Fruit fly (Drosophila melanogaster): ENCODE results near the gene Marf.
"Not testable (repeated sequence)": the region's sequence is repeated elsewhere in the genome, so short reads cannot be mapped to it uniquely, and the experiment has no call there.

The Marf gene

DNA sequence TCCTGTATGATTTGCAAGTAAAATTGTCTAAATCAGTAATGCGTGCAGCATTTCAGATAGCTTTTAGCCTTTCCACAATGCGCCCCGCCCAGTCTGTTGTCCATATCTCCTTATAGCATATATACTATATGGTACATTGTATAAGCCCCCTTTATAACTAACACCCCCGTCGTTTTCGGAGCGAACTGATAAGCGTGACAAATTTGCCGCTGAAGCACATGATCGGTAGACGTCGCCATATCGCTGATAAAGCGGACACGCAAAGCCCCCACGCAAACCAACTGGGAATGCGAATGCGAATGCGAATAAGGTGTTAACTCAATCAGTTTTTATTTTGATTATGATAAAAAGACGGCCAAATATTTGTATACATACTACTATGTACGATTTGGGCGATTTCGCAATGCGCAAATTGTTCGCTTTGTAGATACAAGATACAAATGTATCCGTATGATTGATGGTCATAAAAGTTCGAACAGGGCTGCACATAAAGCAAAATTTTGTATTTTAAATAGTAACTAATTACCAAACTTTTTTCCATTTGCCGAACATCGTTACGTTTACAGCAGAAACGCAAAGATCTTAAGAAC is 10.6 kb upstream of the Marf start:
- TF ChIP-seq insv (optimal IDR thresholded peaks at IDR 0.05), result no peak
- no peak for TF ChIP-seq psq (optimal IDR thresholded peaks at IDR 0.05)
- TF ChIP-seq h (optimal IDR thresholded peaks at IDR 0.05), result no peak

DNA sequence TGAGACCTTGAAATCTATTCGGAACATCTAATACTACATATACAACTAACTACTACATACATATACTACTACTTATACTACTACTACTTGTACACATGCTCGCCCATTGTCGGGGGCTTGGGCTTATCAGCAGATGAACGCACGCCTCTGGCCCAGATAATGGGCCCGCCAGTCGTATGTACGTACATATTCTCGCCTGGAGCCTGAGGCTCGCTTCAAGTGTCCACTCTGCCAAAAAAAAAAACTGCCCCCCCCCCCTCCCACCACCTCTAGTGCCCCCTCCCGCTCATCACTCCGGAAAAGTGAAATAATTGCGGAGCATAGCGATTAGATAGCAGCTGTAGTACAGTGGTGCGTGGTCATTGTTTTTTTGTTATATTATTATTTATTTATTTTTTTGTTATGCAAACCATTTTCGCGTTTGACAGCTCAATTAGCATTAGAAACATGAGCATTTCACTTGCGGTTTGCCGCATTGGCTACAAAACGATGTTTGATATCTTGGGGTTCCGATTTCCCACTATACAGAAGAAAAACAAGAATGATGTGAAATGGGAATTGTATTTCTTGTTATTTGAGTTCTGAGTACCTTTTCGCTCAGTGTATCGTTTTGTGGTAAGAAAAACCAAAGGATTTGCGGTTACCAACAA is 8.9 kb upstream of the Marf start:
- TF ChIP-seq ttk (optimal IDR thresholded peaks at IDR 0.05) (no peak), Sin3A (optimal IDR thresholded peaks at IDR 0.05) (no peak), Myc (optimal IDR thresholded peaks at IDR 0.05) (no peak), h (optimal IDR thresholded peaks at IDR 0.05) (no peak)

DNA sequence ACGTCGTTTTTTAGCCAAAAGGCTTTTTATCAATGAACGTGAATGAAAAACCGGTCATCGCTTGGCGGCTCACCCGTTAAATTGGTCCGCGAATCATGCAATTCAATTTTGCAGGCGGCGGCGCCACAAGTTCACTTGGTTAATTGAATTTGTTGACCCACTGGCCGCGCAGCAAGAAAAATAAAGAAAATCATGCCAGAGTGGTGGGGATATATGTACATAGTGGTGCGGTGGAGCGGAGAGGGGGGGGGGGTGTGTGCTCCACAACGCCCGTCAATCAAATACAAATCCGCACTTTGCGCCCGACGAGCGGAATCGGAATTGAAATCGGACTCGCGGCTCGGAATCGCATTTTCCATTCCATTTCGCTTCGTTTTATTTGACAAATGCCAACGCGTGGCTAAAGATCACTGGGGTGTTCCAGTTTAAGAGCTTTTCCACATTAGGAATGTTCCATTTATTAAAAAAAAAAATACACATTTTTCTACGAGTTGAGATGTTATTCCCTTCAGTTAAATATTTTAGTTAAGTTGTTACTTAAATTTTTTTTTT is 8.2 kb upstream of the Marf start:
- TF ChIP-seq ttk (optimal IDR thresholded peaks at IDR 0.05) (no peak), Myc (optimal IDR thresholded peaks at IDR 0.05) (no peak), psq (optimal IDR thresholded peaks at IDR 0.05) (no peak), Sin3A (optimal IDR thresholded peaks at IDR 0.05) (no peak), insv (optimal IDR thresholded peaks at IDR 0.05) (no peak), h (optimal IDR thresholded peaks at IDR 0.05) (no peak)

dm6 chrX:6358198-6358597 is 7.6 kb upstream of the Marf start:
- TF ChIP-seq insv (optimal IDR thresholded peaks at IDR 0.05) (no peak), Sin3A (optimal IDR thresholded peaks at IDR 0.05) (no peak), Myc (optimal IDR thresholded peaks at IDR 0.05) (no peak), h (optimal IDR thresholded peaks at IDR 0.05) (no peak), ttk (optimal IDR thresholded peaks at IDR 0.05) (no peak), psq (optimal IDR thresholded peaks at IDR 0.05) (no peak)

DNA sequence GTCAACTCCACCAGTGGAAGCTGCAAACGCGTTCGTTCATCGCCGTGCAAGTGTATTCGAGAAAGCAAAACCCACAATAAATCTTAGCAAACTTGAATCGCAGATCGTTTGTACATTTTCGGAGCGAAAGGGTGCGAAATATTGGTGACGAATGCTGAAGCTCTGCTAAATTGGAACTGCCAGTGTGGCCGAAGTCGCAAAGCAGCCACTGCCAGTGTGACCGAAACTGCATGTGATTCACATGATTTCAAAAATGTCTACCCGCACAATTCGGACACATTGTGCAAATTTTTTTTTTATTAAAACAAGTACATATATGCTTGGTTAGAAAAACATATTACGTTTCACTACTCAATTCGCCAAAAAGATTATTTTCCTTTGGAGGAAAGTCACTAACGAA is 4.5 kb upstream of the Marf start:
- TF ChIP-seq ttk (optimal IDR thresholded peaks at IDR 0.05), result no peak
- TF ChIP-seq Sin3A (optimal IDR thresholded peaks at IDR 0.05), result no peak
- TF ChIP-seq h (optimal IDR thresholded peaks at IDR 0.05), result no peak
- no peak for TF ChIP-seq Myc (optimal IDR thresholded peaks at IDR 0.05)

DNA sequence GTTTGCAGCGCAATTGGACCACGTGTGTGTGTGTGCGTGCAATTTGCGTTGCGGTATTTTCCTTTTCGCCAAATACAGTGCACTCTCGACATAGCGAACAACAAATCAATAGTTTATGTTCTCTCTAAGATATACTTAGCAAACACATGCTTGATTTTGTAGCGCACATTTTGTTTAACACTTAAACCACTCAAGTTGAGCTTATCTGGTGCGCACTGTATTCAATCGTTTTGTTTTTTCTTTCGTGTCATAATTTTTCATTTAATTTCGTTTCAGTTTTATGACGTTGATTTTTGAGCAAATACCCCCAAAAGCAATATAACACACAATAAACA is 575 bp downstream of the Marf start:
- no peak for TF ChIP-seq insv (optimal IDR thresholded peaks at IDR 0.05)

DNA sequence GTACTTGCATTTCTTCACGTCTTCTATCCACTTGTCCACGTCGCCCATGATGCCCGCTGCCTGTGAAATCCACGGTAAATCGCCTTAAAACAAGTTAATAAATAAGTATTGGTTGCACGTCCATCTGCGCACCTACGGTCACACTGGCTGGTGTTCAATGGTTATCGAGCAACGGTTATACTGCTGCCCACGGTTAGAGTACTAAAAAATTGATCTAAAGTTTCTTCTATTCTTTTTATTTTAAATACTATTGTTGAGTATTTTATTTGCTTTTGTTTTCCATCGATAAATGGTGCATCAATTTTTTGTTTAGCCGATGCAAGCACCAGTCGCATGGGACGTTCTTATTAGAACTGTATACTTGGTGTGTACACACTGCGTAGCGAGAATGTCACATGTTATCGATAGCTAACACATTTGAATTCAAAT is 7.0 kb downstream of the Marf start, which contains the start of gene PpV:
Gene PpV, minus strand, starts transcription at position 147 of the 429 bp plus-strand sequence.
- TF ChIP-seq psq (optimal IDR thresholded peaks at IDR 0.05) (no peak), Myc (optimal IDR thresholded peaks at IDR 0.05) (no peak), ttk (optimal IDR thresholded peaks at IDR 0.05) (no peak), Sin3A (optimal IDR thresholded peaks at IDR 0.05) (no peak), insv (optimal IDR thresholded peaks at IDR 0.05) (no peak), h (optimal IDR thresholded peaks at IDR 0.05) (no peak)

DNA sequence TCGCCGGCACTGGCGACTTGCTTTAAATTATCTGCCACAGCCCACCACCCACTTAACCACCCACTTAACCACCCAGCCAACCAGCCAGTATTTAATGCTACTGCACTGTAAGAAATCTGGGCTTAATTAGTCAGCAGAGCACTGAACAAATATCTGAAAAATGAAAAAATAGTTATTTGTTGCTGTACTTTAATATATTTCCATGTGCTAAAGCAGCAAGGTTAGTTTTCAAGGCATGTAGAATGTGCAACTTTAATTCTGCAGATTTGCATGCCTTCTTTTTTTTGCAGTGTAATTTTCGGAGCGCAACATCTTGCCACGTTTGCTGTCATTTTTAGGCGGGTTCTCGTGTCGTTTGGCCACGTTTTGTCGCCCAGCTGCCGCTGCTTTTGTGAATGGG is 9.9 kb downstream of the Marf start:
- TF ChIP-seq insv (optimal IDR thresholded peaks at IDR 0.05), result no peak
- TF ChIP-seq Sin3A (optimal IDR thresholded peaks at IDR 0.05), result no peak
- TF ChIP-seq psq (optimal IDR thresholded peaks at IDR 0.05), result no peak
- no peak for TF ChIP-seq ttk (optimal IDR thresholded peaks at IDR 0.05)
- no peak for TF ChIP-seq h (optimal IDR thresholded peaks at IDR 0.05)
- no peak for TF ChIP-seq Myc (optimal IDR thresholded peaks at IDR 0.05)

- no peak for TF ChIP-seq ttk (optimal IDR thresholded peaks at IDR 0.05)
Observed at dm6 chrX:6376748-6377147, 11.0 kb downstream of the Marf start.

DNA sequence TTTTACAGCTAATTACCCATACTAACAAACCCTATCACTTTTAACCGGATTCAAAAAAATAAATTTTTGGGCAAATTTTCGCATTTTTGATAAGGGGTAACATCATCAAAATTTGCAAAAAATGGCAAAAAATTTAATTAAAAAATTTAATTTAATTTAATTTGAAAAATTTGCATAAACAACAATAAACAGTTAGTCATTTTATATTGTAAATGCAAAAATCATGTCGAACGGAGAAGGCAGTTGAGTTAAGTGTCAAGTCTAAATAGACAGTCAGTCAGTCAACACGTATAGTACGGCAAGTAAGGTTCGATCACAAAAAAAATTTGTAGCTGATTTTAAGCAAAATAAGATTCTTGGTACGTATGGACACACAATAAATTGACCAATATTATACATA is 18.2 kb downstream of the Marf start, which contains the start of gene CG33664:
Gene CG33664, plus strand, starts transcription at position 301 of the 400 bp plus-strand sequence.
- TF ChIP-seq h, insv, ttk (optimal IDR thresholded peaks at IDR 0.05): not testable (repeated sequence)

DNA sequence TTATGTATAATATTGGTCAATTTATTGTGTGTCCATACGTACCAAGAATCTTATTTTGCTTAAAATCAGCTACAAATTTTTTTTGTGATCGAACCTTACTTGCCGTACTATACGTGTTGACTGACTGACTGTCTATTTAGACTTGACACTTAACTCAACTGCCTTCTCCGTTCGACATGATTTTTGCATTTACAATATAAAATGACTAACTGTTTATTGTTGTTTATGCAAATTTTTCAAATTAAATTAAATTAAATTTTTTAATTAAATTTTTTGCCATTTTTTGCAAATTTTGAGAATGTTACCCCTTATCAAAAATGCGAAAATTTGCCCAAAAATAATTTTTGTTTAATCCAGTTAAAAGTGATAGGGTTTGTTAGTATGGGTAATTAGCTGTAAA is 34.3 kb downstream of the Marf start, which contains the start of gene CG33669:
Gene CG33669, minus strand, starts transcription at position 101 of the 400 bp plus-strand sequence.
- not testable (repeated sequence) for TF ChIP-seq Sin3A, insv, h (optimal IDR thresholded peaks at IDR 0.05)

- TF ChIP-seq ttk, Myc, insv (optimal IDR thresholded peaks at IDR 0.05): not testable (repeated sequence)
Observed at dm6 chrX:6419334-6419733, 53.6 kb downstream of the Marf start, which contains the start of gene CG33668. TSS of gene CG33668 (minus strand) at chrX:6419434.

All from Kc167 (cell line).